Fruit fly (Drosophila melanogaster): ENCODE results near the gene SmydA-4.

SmydA-4 gene

dm6 chrX:11066252-11066651, 21.7 kb downstream of the SmydA-4 start, which contains the start of gene CG15203:
CG15203 (plus strand) TSS chrX:11066552.
- TF ChIP-seq row (GFP tag; IDR thresholded peaks at IDR 0.05), result peak; percentile 28; the same call in 1 of the 3 replicates
- no peak for TF ChIP-seq CG12236 (GFP tag; optimal IDR thresholded peaks at IDR 0.05)
- TF ChIP-seq YL-1 (GFP tag; optimal IDR thresholded peaks at IDR 0.05), result no peak
- TF ChIP-seq D19B (GFP tag; optimal IDR thresholded peaks at IDR 0.05), result peak; percentile 76
- no peak for TF ChIP-seq CG1603 (tag; optimal IDR thresholded peaks at IDR 0.05)
- peak; percentile 30 for TF ChIP-seq Med (GFP tag)
- no peak for TF ChIP-seq CG18262 (tag; optimal IDR thresholded peaks at IDR 0.05)
- no peak for TF ChIP-seq CG3281 (GFP tag; optimal IDR thresholded peaks at IDR 0.05)
- TF ChIP-seq sr (GFP tag; IDR thresholded peaks at IDR 0.05), result no peak

- TF ChIP-seq vvl (GFP tag; IDR thresholded peaks at IDR 0.05) (peak; percentile 47; the same call in 1 of the 2 replicates), lola (GFP tag; optimal IDR thresholded peaks at IDR 0.05) (no peak), CG17328 (GFP tag; IDR thresholded peaks at IDR 0.05) (peak; percentile 30; the same call in 1 of the 2 replicates), CG10321 (GFP tag; IDR thresholded peaks at IDR 0.05) (no peak), CG3726 (GFP tag; IDR thresholded peaks at IDR 0.05) (no peak), CG4854 (GFP tag; optimal IDR thresholded peaks at IDR 0.05) (no peak), CG4820 (GFP tag; optimal IDR thresholded peaks at IDR 0.05) (peak; percentile 38), Dad (GFP tag; optimal IDR thresholded peaks at IDR 0.05) (no peak), Abd-B (GFP tag; optimal IDR thresholded peaks at IDR 0.05) (peak; percentile 39), dysf (GFP tag; IDR thresholded peaks at IDR 0.05) (peak; percentile 70), Sry-β (GFP tag; optimal IDR thresholded peaks at IDR 0.05) (no peak), danr (GFP tag; IDR thresholded peaks at IDR 0.05) (peak; percentile 36; the same call in 1 of the 2 replicates), amos (GFP tag; IDR thresholded peaks at IDR 0.05; ENCODE audit: partially characterized antibody) (no peak), Side (GFP tag; optimal IDR thresholded peaks at IDR 0.05) (no peak), CG12744 (GFP tag; optimal IDR thresholded peaks at IDR 0.05) (no peak), CG14710 (tag; optimal IDR thresholded peaks at IDR 0.05) (peak; percentile 20), bsh (GFP tag; optimal IDR thresholded peaks at IDR 0.05) (peak in 1 of 2 experiments; percentile 51), Ets97D (GFP tag; optimal IDR thresholded peaks at IDR 0.05) (no peak), CG11504 (tag; optimal IDR thresholded peaks at IDR 0.05) (peak; percentile 60), Mes4 (GFP tag; optimal IDR thresholded peaks at IDR 0.05) (no peak), HLH54F (GFP tag; optimal IDR thresholded peaks at IDR 0.05) (no peak), psq (GFP tag; optimal IDR thresholded peaks at IDR 0.05) (no peak), CG2116 (GFP tag; optimal IDR thresholded peaks at IDR 0.05) (no peak), h (optimal IDR thresholded peaks at IDR 0.05) (no peak), ham (GFP tag; IDR thresholded peaks at IDR 0.05) (no peak), CG33213 (GFP tag; optimal IDR thresholded peaks at IDR 0.05) (no peak), CG11456 (GFP tag; IDR thresholded peaks at IDR 0.05) (no peak), pzg (GFP tag; optimal IDR thresholded peaks at IDR 0.05) (no peak), Dp (GFP tag; optimal IDR thresholded peaks at IDR 0.05) (no peak), tap (tag; optimal IDR thresholded peaks at IDR 0.05) (no peak), Xrp1 (GFP tag; IDR thresholded peaks at IDR 0.05) (no peak; the same call in 1 of the 2 replicates), peb (GFP tag; IDR thresholded peaks at IDR 0.05) (0 out of 2 replicates have a peak, but pooled peaks have one; percentile 8), H2.0 (GFP tag; IDR thresholded peaks at IDR 0.05) (peak; percentile 26; the same call in 1 of the 2 replicates), chif (GFP tag; optimal IDR thresholded peaks at IDR 0.05) (peak in 1 of 2 experiments; percentile 15), D19B (GFP tag; optimal IDR thresholded peaks at IDR 0.05) (peak; percentile 5), H15 (GFP tag; IDR thresholded peaks at IDR 0.05) (0 out of 3 replicates have a peak, but pooled peaks have one; percentile 22), bab2 (GFP tag; optimal IDR thresholded peaks at IDR 0.05) (no peak), CG5953 (GFP tag; IDR thresholded peaks at IDR 0.05) (no peak), Atf6 (GFP tag; IDR thresholded peaks at IDR 0.05) (peak; percentile 72), Aef1 (GFP tag; IDR thresholded peaks at IDR 0.05) (peak; percentile 56; the same call in 2 of the 3 replicates), Sox100B (GFP tag; optimal IDR thresholded peaks at IDR 0.05) (no peak), CG6254 (GFP tag; optimal IDR thresholded peaks at IDR 0.05) (peak; percentile 21)
Observed at dm6 chrX:11081242-11081641, 36.7 kb downstream of the SmydA-4 start.
